Worm (Caenorhabditis elegans) whole organism, L3 larva: Measurements from ENCODE around the gene yif-1.

Experiments
- R02D3.7 ChIP-seq: fragments of 150-350 bp; optimal IDR thresholded peaks from 2 replicates; lab custom pipeline; 2014; ENCODE audit warnings: missing biosample characterization, missing genetic modification characterization
- aly-2 ChIP-seq: fragments of 150-350 bp; optimal IDR thresholded peaks from 2 replicates; lab custom pipeline; 2014; ENCODE audit warnings: missing biosample characterization, missing genetic modification characterization
- ama-1 ChIP-seq: fragments of 150-350 bp; optimal IDR thresholded peaks from 2 replicates; lab custom pipeline; 2018
- ceh-28 ChIP-seq: fragments of 150-350 bp; optimal IDR thresholded peaks from 2 replicates; lab custom pipeline; 2014; ENCODE audit warnings: missing biosample characterization, missing genetic modification reagents, missing genetic modification characterization
- ceh-82 ChIP-seq: fragments of 150-350 bp; optimal IDR thresholded peaks from 2 replicates; lab custom pipeline; 2014; ENCODE audit warnings: missing biosample characterization, missing genetic modification characterization
- ceh-9 ChIP-seq: sonication (generic microtip); optimal IDR thresholded peaks from 2 replicates; lab custom pipeline; 2018; ENCODE audit warnings: missing biosample characterization, missing genetic modification characterization
- daf-12 ChIP-seq: fragments of 150-350 bp; optimal IDR thresholded peaks from 2 replicates; lab custom pipeline; 2014; ENCODE audit warnings: missing biosample characterization, missing genetic modification reagents, missing genetic modification characterization
- egl-5 ChIP-seq: fragments of 150-350 bp; optimal IDR thresholded peaks from 2 replicates; lab custom pipeline; 2017; ENCODE audit warnings: missing biosample characterization, missing genetic modification reagents, missing genetic modification characterization, inconsistent platforms
- elt-2 ChIP-seq: sonication (generic microtip); optimal IDR thresholded peaks from 2 replicates; lab custom pipeline; 2016; ENCODE audit warnings: missing genetic modification reagents, mild to moderate bottlenecking, missing genetic modification characterization, missing compliant biosample characterization
- elt-3 ChIP-seq, 3 experiments: fragments of 150-350 bp in 1 of 3; sonication (generic microtip) in 2 of 3; optimal IDR thresholded peaks; 2 replicates in 2 of 3; 4 replicates in 1 of 3; lab custom pipeline; 2014 to 2017; ENCODE audit warnings: missing biosample characterization in 3 of 3, missing genetic modification characterization in 3 of 3
- eor-1 ChIP-seq, 2 experiments: fragments of 150-350 bp; optimal IDR thresholded peaks; 2 replicates each; lab custom pipeline; 2014 to 2018; ENCODE audit warnings: missing biosample characterization in 2 of 2, missing genetic modification characterization in 2 of 2
- fos-1 ChIP-seq: fragments of 150-350 bp; optimal IDR thresholded peaks from 2 replicates; lab custom pipeline; 2014; ENCODE audit warnings: missing biosample characterization, missing genetic modification characterization
- hmg-11 ChIP-seq: sonication (generic microtip); optimal IDR thresholded peaks from 2 replicates; lab custom pipeline; 2016; ENCODE audit warnings: missing genetic modification characterization, missing compliant biosample characterization
- jun-1 ChIP-seq: fragments of 150-350 bp; optimal IDR thresholded peaks from 2 replicates; lab custom pipeline; 2014; ENCODE audit warnings: missing biosample characterization, missing genetic modification reagents, missing genetic modification characterization
- lin-15B ChIP-seq: fragments of 150-350 bp; optimal IDR thresholded peaks from 2 replicates; lab custom pipeline; 2014; ENCODE audit warnings: missing biosample characterization, missing genetic modification characterization
- lin-39 ChIP-seq: fragments of 150-350 bp; optimal IDR thresholded peaks from 2 replicates; lab custom pipeline; 2018; ENCODE audit warnings: missing biosample characterization, missing genetic modification reagents, missing genetic modification characterization
- lsy-12 ChIP-seq: sonication (generic microtip); optimal IDR thresholded peaks from 2 replicates; lab custom pipeline; 2016; ENCODE audit warnings: mild to moderate bottlenecking, missing genetic modification characterization, missing compliant biosample characterization
- mdl-1 ChIP-seq: fragments of 150-350 bp; optimal IDR thresholded peaks from 2 replicates; lab custom pipeline; 2014; ENCODE audit warnings: missing biosample characterization, missing genetic modification characterization
- nfya-1 ChIP-seq: sonication (generic microtip); optimal IDR thresholded peaks from 2 replicates; lab custom pipeline; 2017; ENCODE audit warnings: missing genetic modification characterization, mild to moderate bottlenecking, missing compliant biosample characterization, antibody characterized with exemption, moderate library complexity; ENCODE audit not compliant: insufficient read depth
- nhr-11 ChIP-seq: fragments of 150-350 bp; optimal IDR thresholded peaks from 2 replicates; lab custom pipeline; 2014; ENCODE audit warnings: missing biosample characterization, missing genetic modification characterization
- nhr-12 ChIP-seq: fragments of 150-350 bp; optimal IDR thresholded peaks from 2 replicates; lab custom pipeline; 2014; ENCODE audit warnings: missing biosample characterization, missing genetic modification characterization
- nhr-23 ChIP-seq: fragments of 150-350 bp; optimal IDR thresholded peaks from 2 replicates; lab custom pipeline; 2014; ENCODE audit warnings: missing biosample characterization, missing genetic modification reagents, missing genetic modification characterization
- nhr-237 ChIP-seq: fragments of 150-350 bp; optimal IDR thresholded peaks from 2 replicates; lab custom pipeline; 2014; ENCODE audit warnings: missing biosample characterization, missing genetic modification characterization
- nhr-25 ChIP-seq: sonication (generic microtip); optimal IDR thresholded peaks from 2 replicates; lab custom pipeline; 2017; ENCODE audit warnings: missing biosample characterization, missing genetic modification characterization
- nhr-28 ChIP-seq: fragments of 150-350 bp; optimal IDR thresholded peaks from 2 replicates; lab custom pipeline; 2014; ENCODE audit warnings: missing biosample characterization, missing genetic modification characterization
- nhr-43 ChIP-seq: sonication (generic microtip); optimal IDR thresholded peaks from 2 replicates; lab custom pipeline; 2016; ENCODE audit warnings: mild to moderate bottlenecking, missing genetic modification characterization, missing compliant biosample characterization; ENCODE audit not compliant: poor library complexity, severe bottlenecking
- nhr-67 ChIP-seq: fragments of 150-350 bp; optimal IDR thresholded peaks from 2 replicates; lab custom pipeline; 2014; ENCODE audit warnings: missing biosample characterization, missing genetic modification characterization
- nhr-76 ChIP-seq: fragments of 150-350 bp; sonication (generic microtip); optimal IDR thresholded peaks from 5 replicates; lab custom pipeline; 2014; ENCODE audit warnings: missing biosample characterization, missing genetic modification characterization
- nhr-77 ChIP-seq: fragments of 150-350 bp; optimal IDR thresholded peaks from 2 replicates; lab custom pipeline; 2014; ENCODE audit warnings: missing biosample characterization, missing genetic modification characterization
- pha-4 ChIP-seq: fragments of 150-350 bp; optimal IDR thresholded peaks from 2 replicates; lab custom pipeline; 2014; ENCODE audit warnings: missing biosample characterization, missing genetic modification reagents, missing genetic modification characterization
- pqm-1 ChIP-seq: fragments of 150-350 bp; optimal IDR thresholded peaks from 2 replicates; lab custom pipeline; 2017; ENCODE audit warnings: missing biosample characterization, missing genetic modification characterization, inconsistent platforms
- sea-2 ChIP-seq: fragments of 150-350 bp; sonication (generic microtip); optimal IDR thresholded peaks from 4 replicates; lab custom pipeline; 2014; ENCODE audit warnings: missing biosample characterization, missing genetic modification reagents, missing genetic modification characterization
- skn-1 ChIP-seq: fragments of 150-350 bp; optimal IDR thresholded peaks from 2 replicates; lab custom pipeline; 2014; ENCODE audit warnings: missing biosample characterization, missing genetic modification characterization
- snpc-4 ChIP-seq: fragments of 150-350 bp; optimal IDR thresholded peaks from 2 replicates; lab custom pipeline; 2014; ENCODE audit warnings: missing biosample characterization, missing genetic modification characterization
- tbx-2 ChIP-seq: sonication (generic microtip); optimal IDR thresholded peaks from 2 replicates; lab custom pipeline; 2016; ENCODE audit warnings: mild to moderate bottlenecking, missing genetic modification characterization, missing compliant biosample characterization
- unc-39 ChIP-seq: sonication (generic microtip); optimal IDR thresholded peaks from 4 replicates; lab custom pipeline; 2017; ENCODE audit warnings: missing biosample characterization, missing genetic modification characterization
- unc-62 ChIP-seq: fragments of 150-350 bp; sonication (generic microtip); optimal IDR thresholded peaks from 4 replicates; lab custom pipeline; 2014; ENCODE audit warnings: missing biosample characterization, missing genetic modification reagents, missing genetic modification characterization
- ztf-11 ChIP-seq: fragments of 150-350 bp; optimal IDR thresholded peaks from 2 replicates; lab custom pipeline; 2014; ENCODE audit warnings: missing biosample characterization, missing genetic modification characterization
- ztf-4 ChIP-seq: fragments of 150-350 bp; optimal IDR thresholded peaks from 2 replicates; lab custom pipeline; 2014; ENCODE audit warnings: missing biosample characterization, missing genetic modification characterization

yif-1 gene

DNA sequence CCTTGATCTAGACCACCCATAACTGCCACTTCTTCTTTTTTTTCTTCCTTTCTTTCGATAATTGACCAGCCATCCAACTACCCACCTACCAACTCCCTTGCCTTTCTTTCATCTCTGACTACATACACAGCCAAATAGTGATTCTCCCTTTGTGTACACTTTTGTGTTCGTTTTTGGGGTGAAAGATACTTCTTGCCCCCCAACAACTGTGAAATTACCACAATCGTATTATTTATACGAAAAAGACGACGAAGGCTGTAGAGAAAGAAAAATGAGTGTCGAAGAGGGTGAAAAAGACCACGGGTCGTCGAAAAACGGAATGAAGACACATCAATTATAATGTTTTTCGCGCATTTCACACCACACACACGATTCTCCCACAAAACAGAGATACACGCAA, 8.2 kb downstream of the yif-1 start:
- no peak for TF ChIP-seq ama-1 (lab: Kevin White, UChicago)
- peak; percentile 17 for TF ChIP-seq nfya-1 (tag; lab: Kevin White, UChicago)
- TF ChIP-seq skn-1 (tag; lab: Kevin White, UChicago) = no peak
- TF ChIP-seq lin-15B (tag; lab: Kevin White, UChicago) = no peak
- TF ChIP-seq nhr-25 (tag; lab: Kevin White, UChicago) = peak; percentile 55
- TF ChIP-seq nhr-67 (tag; lab: Kevin White, UChicago) = no peak
- TF ChIP-seq nhr-76 (tag; lab: Kevin White, UChicago) = no peak
- peak; percentile 21 for TF ChIP-seq pha-4 (tag; lab: Kevin White, UChicago)
- TF ChIP-seq elt-2 = no peak

ce11 chrV:10044735-10045134, 10.0 kb downstream of the yif-1 start:
- TF ChIP-seq pha-4 (tag; lab: Kevin White, UChicago) = peak; percentile 69
- TF ChIP-seq nhr-12 (tag; lab: Kevin White, UChicago) = no peak
- TF ChIP-seq eor-1 (tag; optimal IDR thresholded peaks at IDR 0.05; lab: Kevin White, UChicago) = no peak
- TF ChIP-seq, all 47 proteins: peak for 1

DNA sequence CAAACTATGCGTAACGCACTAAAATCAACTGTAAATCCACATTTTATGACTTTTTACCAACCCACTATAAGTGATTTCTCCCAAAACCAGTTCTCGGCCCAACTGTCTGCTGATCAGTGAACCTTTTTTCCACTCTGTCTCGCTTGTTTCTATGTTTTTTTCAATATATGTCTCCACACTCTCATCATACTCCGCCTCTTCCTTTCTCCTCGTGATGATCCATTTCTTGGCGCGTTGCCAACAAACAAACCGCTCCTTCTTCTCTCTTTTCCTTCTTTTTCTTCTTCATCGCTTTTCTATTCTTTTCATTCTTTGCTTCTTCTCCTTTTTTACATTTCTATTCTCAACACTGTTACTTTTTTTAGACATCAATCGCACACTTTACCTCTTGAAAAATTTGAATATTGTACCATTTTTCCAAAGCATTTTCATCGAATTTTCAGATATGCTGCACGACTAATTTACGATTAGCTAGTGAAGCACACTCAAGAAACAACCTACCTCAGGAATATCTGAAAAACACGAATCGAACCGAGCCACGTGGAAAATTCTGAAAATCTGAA, 11.4 kb downstream of the yif-1 start, which contains the start of gene T06E8.8:
Gene T06E8.8 (plus strand): TSS at position 513 of the 563 bp plus-strand sequence.
- no peak for TF ChIP-seq unc-39 (tag; lab: Kevin White, UChicago)
- TF ChIP-seq ztf-11 = no peak
- no peak for TF ChIP-seq fos-1 (tag; lab: Kevin White, UChicago)
- TF ChIP-seq ceh-28 (tag; lab: Kevin White, UChicago) = peak; percentile 15
- no peak for TF ChIP-seq sea-2 (GFP tag; lab: Kevin White, UChicago)
- peak; percentile 89 for TF ChIP-seq pha-4 (tag; lab: Kevin White, UChicago)
- peak; percentile 63 for TF ChIP-seq nhr-25 (tag; lab: Kevin White, UChicago)
- TF ChIP-seq snpc-4 (tag; lab: Kevin White, UChicago) = peak; percentile 26
- no peak for TF ChIP-seq daf-12 (tag; lab: Kevin White, UChicago)
- peak; percentile 71 for TF ChIP-seq nhr-43
- peak; percentile 39 for TF ChIP-seq hmg-11 (tag; lab: Kevin White, UChicago)
- TF ChIP-seq nhr-23 (tag; lab: Kevin White, UChicago) = peak; percentile 84
- peak; percentile 63 for TF ChIP-seq nfya-1 (tag; lab: Kevin White, UChicago)
- peak; percentile 65 for TF ChIP-seq jun-1 (tag; lab: Kevin White, UChicago)
- TF ChIP-seq ztf-4 (tag; lab: Kevin White, UChicago) = no peak
- TF ChIP-seq lsy-12 (tag; lab: Kevin White, UChicago) = peak; percentile 18
- no peak for TF ChIP-seq elt-2
- TF ChIP-seq lin-39 (tag; lab: Kevin White, UChicago) = peak; percentile 52
- TF ChIP-seq nhr-76 (tag; lab: Kevin White, UChicago) = no peak
- TF ChIP-seq nhr-237 = no peak
- TF ChIP-seq mdl-1 (tag; lab: Kevin White, UChicago) = peak; percentile 16
- TF ChIP-seq elt-3 (tag; optimal IDR thresholded peaks at IDR 0.05; lab: Kevin White, UChicago) = peak in 1 of 3 experiments; percentile 2
- TF ChIP-seq, all 47 proteins: peak for 13

ce11 chrV:10042254-10042653, 12.5 kb downstream of the yif-1 start:
- TF ChIP-seq nhr-25 (tag; lab: Kevin White, UChicago) (peak; percentile 65), unc-39 (tag; lab: Kevin White, UChicago) (no peak), pqm-1 (tag; lab: Kevin White, UChicago) (peak; percentile 55), nhr-11 (tag; lab: Kevin White, UChicago) (no peak), ztf-11 (no peak), sea-2 (GFP tag; lab: Kevin White, UChicago) (no peak), lin-39 (tag; lab: Kevin White, UChicago) (peak; percentile 72), aly-2 (tag; lab: Kevin White, UChicago) (no peak), ceh-28 (tag; lab: Kevin White, UChicago) (peak; percentile 68), nhr-23 (tag; lab: Kevin White, UChicago) (peak; percentile 17), elt-3 (tag; optimal IDR thresholded peaks at IDR 0.05; lab: Kevin White, UChicago) (no peak), jun-1 (tag; lab: Kevin White, UChicago) (no peak), lsy-12 (tag; lab: Kevin White, UChicago) (peak; percentile 1), egl-5 (tag; lab: Kevin White, UChicago) (peak; percentile 66), ceh-9 (tag; lab: Kevin White, UChicago) (no peak), daf-12 (tag; lab: Kevin White, UChicago) (no peak), nhr-28 (no peak), R02D3.7 (peak; percentile 43), mdl-1 (tag; lab: Kevin White, UChicago) (no peak), ztf-4 (tag; lab: Kevin White, UChicago) (no peak), snpc-4 (tag; lab: Kevin White, UChicago) (peak; percentile 34), ceh-82 (tag; lab: Kevin White, UChicago) (no peak), pha-4 (tag; lab: Kevin White, UChicago) (peak; percentile 84), lin-15B (tag; lab: Kevin White, UChicago) (peak; percentile 45), unc-62 (GFP tag; lab: Kevin White, UChicago) (peak; percentile 21), nhr-67 (tag; lab: Kevin White, UChicago) (no peak), elt-2 (peak; percentile 34), nhr-77 (tag; lab: Kevin White, UChicago) (no peak), nhr-237 (no peak), nfya-1 (tag; lab: Kevin White, UChicago) (peak; percentile 94), hmg-11 (tag; lab: Kevin White, UChicago) (peak; percentile 22), tbx-2 (peak; percentile 38)
